Fruit fly (Drosophila melanogaster) whole organism, pupa: ENCODE results near the gene CG34180.
A peak's percentile ranks its signal among the peaks of the same experiment; 100 is the strongest.

Experiments
- CG4496 ChIP-seq: fragments of 200-800 bp; sonication (Bioruptor generic); IDR thresholded peaks from 3 replicates; pipeline ENCODE4 v1.3.6; 2022; ENCODE audit warnings: missing biosample characterization, missing genetic modification characterization
- CG8301 ChIP-seq: fragments of 200-800 bp; sonication (Bioruptor generic); optimal IDR thresholded peaks from 2 replicates; lab custom pipeline; 2018; ENCODE audit warnings: missing biosample characterization, mild to moderate bottlenecking, missing genetic modification characterization
- CG9948 ChIP-seq: fragments of 200-800 bp; sonication (Bioruptor generic); optimal IDR thresholded peaks from 2 replicates; lab custom pipeline; 2018; ENCODE audit warnings: missing biosample characterization, mild to moderate bottlenecking, missing genetic modification characterization, moderate library complexity
- EcR ChIP-seq: fragments of 200-800 bp; sonication (Bioruptor generic); optimal IDR thresholded peaks from 3 replicates; lab custom pipeline; 2019; ENCODE audit warnings: missing biosample characterization, missing genetic modification characterization, mild to moderate bottlenecking, moderate library complexity, missing genetic modification reagents
- Pif1A ChIP-seq: fragments of 200-800 bp; sonication (Bioruptor generic); optimal IDR thresholded peaks from 3 replicates; lab custom pipeline; 2016; ENCODE audit warnings: missing biosample characterization, missing genetic modification characterization
- Snoo ChIP-seq: fragments of 200-800 bp; sonication (Bioruptor generic); optimal IDR thresholded peaks from 3 replicates; lab custom pipeline; 2017; ENCODE audit warnings: missing biosample characterization, mild to moderate bottlenecking, missing genetic modification characterization, inconsistent platforms

DNA sequence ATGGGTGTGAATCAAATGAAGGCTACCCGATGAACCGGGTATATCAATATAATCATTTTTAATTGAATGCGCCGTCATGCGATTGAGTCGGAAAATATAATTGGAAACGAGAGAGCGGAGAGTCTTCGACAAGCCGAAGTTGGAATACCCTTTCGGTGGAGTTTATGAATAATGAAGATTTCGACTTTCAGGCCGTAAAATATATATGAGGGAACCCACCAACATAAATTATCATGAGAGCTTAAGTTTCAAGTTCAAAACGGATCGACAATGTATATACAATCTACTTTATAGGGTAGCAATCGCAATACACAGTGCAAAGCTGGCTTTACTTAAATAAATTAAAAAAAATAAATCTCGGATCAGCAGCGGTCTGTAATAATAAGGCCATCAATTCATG lies 28.5 kb upstream of the CG34180 start:
- TF ChIP-seq Pif1A (GFP tag; lab: Kevin White, UChicago) = no peak
- TF ChIP-seq CG4496 = peak; percentile 60; the same call in 1 of the 3 replicates
- no peak for TF ChIP-seq CG8301 (tag; lab: Kevin White, UChicago)
- peak; percentile 29 for TF ChIP-seq CG9948 (tag; lab: Kevin White, UChicago)
- TF ChIP-seq EcR = peak; percentile 40
- no peak for TF ChIP-seq Snoo (tag; lab: Kevin White, UChicago)
